Fruit fly (Drosophila melanogaster): Measurements from ENCODE around the gene CG15167.

DNA sequence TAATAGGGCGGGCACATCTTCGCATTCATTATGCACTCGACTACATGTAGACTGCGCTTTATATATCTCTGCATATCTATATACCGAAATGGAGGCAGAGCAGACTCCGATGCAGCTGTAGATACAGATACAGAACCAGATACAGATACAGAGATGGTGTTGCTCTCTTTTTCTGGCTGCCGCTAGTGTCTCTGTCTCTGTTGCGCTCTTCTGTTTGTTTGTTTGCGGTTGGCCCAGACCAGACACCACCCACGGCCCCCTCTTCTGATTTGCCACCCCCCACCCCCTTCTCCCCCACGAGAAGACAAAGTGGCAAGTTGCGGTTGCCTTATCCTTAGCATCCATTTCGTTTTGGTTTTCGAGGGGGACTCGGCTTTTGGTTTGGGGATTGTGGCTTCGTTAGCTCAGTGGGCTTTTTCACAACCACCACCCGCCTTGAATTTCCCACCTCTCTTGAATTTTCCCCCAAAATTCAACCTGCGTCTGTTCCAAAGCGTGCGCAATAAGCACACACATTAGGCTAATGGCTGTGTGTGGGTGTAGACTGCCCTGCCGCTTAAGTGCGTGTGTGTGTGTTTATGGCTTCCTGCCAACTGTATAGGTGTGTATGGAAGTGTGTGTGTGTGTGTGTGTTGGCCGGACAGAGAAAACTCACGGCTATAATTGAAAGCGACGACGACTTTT, 43.3 kb downstream of the CG15167 start:
- TF ChIP-seq Ets21C (GFP tag; optimal IDR thresholded peaks at IDR 0.05) = no peak
- no peak for TF ChIP-seq Lpt (GFP tag; optimal IDR thresholded peaks at IDR 0.05)
- no peak for TF ChIP-seq salr (GFP tag; optimal IDR thresholded peaks at IDR 0.05)
- TF ChIP-seq CG3032 (tag; optimal IDR thresholded peaks at IDR 0.05) = no peak
- TF ChIP-seq CG9139 (GFP tag; optimal IDR thresholded peaks at IDR 0.05) = no peak
